Worm (Caenorhabditis elegans): ENCODE measurements around the gene chmp-7.

DNA sequence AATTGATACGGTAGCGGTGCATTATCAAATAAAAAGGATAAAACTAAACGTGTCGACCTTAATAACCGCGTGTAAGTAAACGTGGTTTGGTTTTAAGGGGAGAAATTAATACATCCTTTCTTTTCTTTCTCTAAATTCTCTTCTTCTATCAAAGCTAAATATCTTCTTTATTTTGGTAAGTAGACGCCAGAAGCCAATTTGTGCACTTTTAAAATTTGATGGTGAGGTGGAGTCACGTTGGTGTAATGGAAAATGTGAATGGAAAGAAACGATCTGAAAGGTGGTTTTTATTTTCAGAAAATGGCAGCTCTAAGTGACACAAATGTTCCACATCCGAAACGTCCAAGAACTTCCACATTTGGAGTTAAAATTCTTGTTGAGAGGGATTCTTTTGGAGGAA lies 46.0 kb downstream of the chmp-7 start, which contains the start of gene T24H10.5:
- TF ChIP-seq ZK337.2 (GFP tag; IDR thresholded peaks at IDR 0.05) (no peak), attf-4 (tag; optimal IDR thresholded peaks at IDR 0.05) (no peak)

Data from whole organism, L4 larva.